Worm (Caenorhabditis elegans) whole organism, L4 larva: ENCODE data around the gene lipl-2.

ENCODE experiments used
- dmd-8 ChIP-seq: fragments of 200-800 bp; sonication (Bioruptor generic); IDR thresholded peaks from 2 replicates; pipeline ENCODE4 v1.3.6; 2022; ENCODE audit warnings: missing genetic modification characterization, missing compliant biosample characterization
- dpl-1 ChIP-seq: fragments of 150-350 bp; optimal IDR thresholded peaks from 2 replicates; lab custom pipeline; 2014; ENCODE audit warnings: missing biosample characterization, missing genetic modification reagents, missing genetic modification characterization
- fkh-10 ChIP-seq: fragments of 150-350 bp; optimal IDR thresholded peaks from 2 replicates; lab custom pipeline; 2014; ENCODE audit warnings: missing biosample characterization, missing genetic modification reagents, missing genetic modification characterization
- lin-13 ChIP-seq: fragments of 150-350 bp; optimal IDR thresholded peaks from 2 replicates; lab custom pipeline; 2014; ENCODE audit warnings: missing biosample characterization, missing genetic modification reagents, missing genetic modification characterization
- nhr-48 ChIP-seq: sonication (generic microtip); optimal IDR thresholded peaks from 2 replicates; lab custom pipeline; 2016; ENCODE audit warnings: mild to moderate bottlenecking, missing genetic modification characterization, missing compliant biosample characterization
- nhr-77 ChIP-seq: fragments of 150-350 bp; optimal IDR thresholded peaks from 2 replicates; lab custom pipeline; 2014; ENCODE audit warnings: missing biosample characterization, missing genetic modification characterization
- pqm-1 ChIP-seq: sonication (generic microtip); optimal IDR thresholded peaks from 2 replicates; lab custom pipeline; 2017; ENCODE audit warnings: missing biosample characterization, missing genetic modification characterization
- skn-1 ChIP-seq: fragments of 150-350 bp; optimal IDR thresholded peaks from 2 replicates; lab custom pipeline; 2014; ENCODE audit warnings: missing biosample characterization, missing genetic modification characterization
- snpc-4 ChIP-seq: fragments of 150-350 bp; optimal IDR thresholded peaks from 2 replicates; lab custom pipeline; 2014; ENCODE audit warnings: missing biosample characterization, missing genetic modification characterization
- unc-130 ChIP-seq: sonication (generic microtip); optimal IDR thresholded peaks from 2 replicates; lab custom pipeline; 2016; ENCODE audit warnings: missing genetic modification reagents, missing genetic modification characterization, missing compliant biosample characterization

DNA sequence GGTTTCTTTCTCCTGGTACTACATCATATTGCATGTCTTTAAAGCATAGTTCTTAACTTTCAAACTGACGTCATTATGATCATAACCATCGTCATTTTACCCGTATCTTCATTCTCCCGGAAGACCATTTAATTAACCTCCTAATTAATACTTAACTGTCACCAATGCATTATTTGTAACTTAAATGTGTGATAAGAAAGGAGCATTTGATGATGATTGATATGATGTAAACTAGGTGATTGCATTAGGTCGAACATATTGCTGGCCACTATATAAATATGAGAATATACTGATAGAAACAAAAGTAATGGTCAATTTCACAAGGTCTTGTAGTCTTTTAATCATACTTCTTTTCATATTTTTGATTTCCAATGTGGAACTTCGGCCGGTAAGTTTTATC, 35.1 kb upstream of the lipl-2 start, which contains the start of gene hrg-3:
- no peak for TF ChIP-seq fkh-10 (GFP tag; lab: Kevin White, UChicago)
- TF ChIP-seq dpl-1 (GFP tag; lab: Kevin White, UChicago) = no peak
- no peak for TF ChIP-seq nhr-48 (tag; lab: Kevin White, UChicago)
- no peak for TF ChIP-seq dmd-8 (GFP tag; lab: Robert Waterston, UW)
- no peak for TF ChIP-seq skn-1 (tag; lab: Kevin White, UChicago)
- TF ChIP-seq lin-13 (GFP tag; lab: Kevin White, UChicago) = no peak
- no peak for TF ChIP-seq unc-130 (GFP tag; lab: Kevin White, UChicago)
- no peak for TF ChIP-seq snpc-4 (tag; lab: Kevin White, UChicago)
- TF ChIP-seq nhr-77 (tag; lab: Kevin White, UChicago) = no peak
- TF ChIP-seq pqm-1 (tag; lab: Kevin White, UChicago) = peak; percentile 31
